Fruit fly (Drosophila melanogaster): ENCODE data around the gene CG2217.

dm6 chr3R:30453236-30453635 lies 30.5 kb upstream of the CG2217 start:
- TF ChIP-seq Vsx2 (GFP tag; optimal IDR thresholded peaks at IDR 0.05; ENCODE audit: partially characterized antibody) (no peak), psq (GFP tag; optimal IDR thresholded peaks at IDR 0.05) (no peak), jim (GFP tag; optimal IDR thresholded peaks at IDR 0.05) (no peak), Abd-B (GFP tag; optimal IDR thresholded peaks at IDR 0.05) (no peak), br (GFP tag; optimal IDR thresholded peaks at IDR 0.05) (no peak), Jra (GFP tag; optimal IDR thresholded peaks at IDR 0.05) (no peak), fru (GFP tag; optimal IDR thresholded peaks at IDR 0.05) (no peak), usp (GFP tag; optimal IDR thresholded peaks at IDR 0.05) (no peak), h (GFP tag; optimal IDR thresholded peaks at IDR 0.05) (no peak)

Data from whole organism, wandering third instar larva.